Worm (Caenorhabditis elegans): ENCODE data around the gene F22E5.17.

ce11 chrII:2631169-2631568 lies 46.7 kb upstream of the F22E5.17 start, which contains the start of gene D2062.1:
- no peak for TF ChIP-seq flt-1 (GFP tag; IDR thresholded peaks at IDR 0.05)
- TF ChIP-seq ztf-23 (GFP tag; IDR thresholded peaks at IDR 0.05), result no peak
- no peak for TF ChIP-seq klf-2 (GFP tag; conservative IDR thresholded peaks at IDR 0.05)
